Fruit fly (Drosophila melanogaster) whole organism, embryonic: ENCODE data around the gene CG33267.
A peak's percentile ranks its signal among the peaks of the same experiment; 100 is the strongest.

Experiments used
- Aef1 ChIP-seq: fragments of 200-800 bp; sonication (Bioruptor generic); IDR thresholded peaks from 3 replicates; pipeline ENCODE4 v1.3.6; 2022; ENCODE audit warnings: missing biosample characterization, missing genetic modification characterization
- Awh ChIP-seq: fragments of 200-800 bp; sonication (Bioruptor generic); IDR thresholded peaks from 2 replicates; pipeline ENCODE4, ENCODE4 v1.3.6; 2022; ENCODE audit warnings: missing biosample characterization, missing genetic modification characterization
- B-H2 ChIP-seq: fragments of 200-800 bp; sonication (Bioruptor generic); optimal IDR thresholded peaks from 2 replicates; lab custom pipeline; 2018; ENCODE audit warnings: missing biosample characterization, mild to moderate bottlenecking, missing genetic modification characterization
- CG11504 ChIP-seq: fragments of 200-800 bp; sonication (Bioruptor generic); optimal IDR thresholded peaks from 3 replicates; lab custom pipeline; 2019; ENCODE audit warnings: missing biosample characterization, mild to moderate bottlenecking, missing genetic modification characterization, moderate library complexity
- CG11695 ChIP-seq: fragments of 200-800 bp; sonication (Bioruptor generic); IDR thresholded peaks from 3 replicates; pipeline ENCODE4 v1.3.6; 2022; ENCODE audit warnings: missing biosample characterization, missing genetic modification characterization
- CG12744 ChIP-seq: fragments of 200-800 bp; sonication (Bioruptor generic); optimal IDR thresholded peaks from 2 replicates; lab custom pipeline; 2016; ENCODE audit warnings: missing biosample characterization, missing genetic modification characterization
- CG13287 ChIP-seq: fragments of 200-800 bp; sonication (Bioruptor generic); IDR thresholded peaks from 2 replicates; pipeline ENCODE4 v1.3.6; 2022; ENCODE audit warnings: missing biosample characterization, missing genetic modification characterization; ENCODE audit not compliant: partially characterized antibody
- CG13775 ChIP-seq: fragments of 200-800 bp; sonication (Bioruptor generic); optimal IDR thresholded peaks from 3 replicates; lab custom pipeline; 2017; ENCODE audit warnings: missing biosample characterization, mild to moderate bottlenecking, missing genetic modification characterization
- CG15696 ChIP-seq: fragments of 200-800 bp; sonication (Bioruptor generic); optimal IDR thresholded peaks from 2 replicates; lab custom pipeline; 2019; ENCODE audit warnings: missing biosample characterization, mild to moderate bottlenecking, missing genetic modification characterization, moderate library complexity
- CG16815 ChIP-seq: fragments of 200-800 bp; sonication (Bioruptor generic); optimal IDR thresholded peaks from 3 replicates; lab custom pipeline; 2017; ENCODE audit warnings: missing biosample characterization, mild to moderate bottlenecking, missing genetic modification characterization
- CG17328 ChIP-seq: fragments of 200-800 bp; sonication (Bioruptor generic); IDR thresholded peaks from 2 replicates; pipeline ENCODE4 v1.3.6; 2022; ENCODE audit warnings: missing biosample characterization, missing genetic modification characterization
- CG17912 ChIP-seq: fragments of 200-800 bp; sonication (Bioruptor generic); optimal IDR thresholded peaks from 2 replicates; lab custom pipeline; 2018; ENCODE audit warnings: missing biosample characterization, mild to moderate bottlenecking, missing genetic modification characterization
- CG30020 ChIP-seq: fragments of 200-800 bp; optimal IDR thresholded peaks from 2 replicates; lab custom pipeline; 2019; ENCODE audit warnings: missing biosample characterization, mild to moderate bottlenecking, missing genetic modification characterization, moderate library complexity
- CG3065 ChIP-seq: fragments of 200-800 bp; sonication (Bioruptor generic); optimal IDR thresholded peaks from 2 replicates; lab custom pipeline; 2016; ENCODE audit warnings: missing biosample characterization, missing genetic modification characterization
- CG31365 ChIP-seq: fragments of 200-800 bp; sonication (Bioruptor generic); optimal IDR thresholded peaks from 2 replicates; lab custom pipeline; 2018; ENCODE audit warnings: missing biosample characterization, mild to moderate bottlenecking, missing genetic modification characterization
- CG32532 ChIP-seq: fragments of 200-800 bp; sonication (Bioruptor generic); IDR thresholded peaks from 2 replicates; pipeline ENCODE4 v1.3.6; 2022; ENCODE audit warnings: missing biosample characterization, missing genetic modification characterization
- CG4404 ChIP-seq: fragments of 200-800 bp; sonication (Bioruptor generic); IDR thresholded peaks from 2 replicates; pipeline ENCODE4 v1.3.6; 2022; ENCODE audit warnings: missing biosample characterization, missing genetic modification characterization
- CG9215 ChIP-seq: fragments of 200-800 bp; sonication (Bioruptor generic); IDR thresholded peaks from 2 replicates; pipeline ENCODE4 v1.3.6; 2022; ENCODE audit warnings: missing biosample characterization, missing genetic modification characterization
- CG9437 ChIP-seq: fragments of 200-800 bp; sonication (Bioruptor generic); optimal IDR thresholded peaks from 2 replicates; lab custom pipeline; 2018; ENCODE audit warnings: missing biosample characterization, mild to moderate bottlenecking, missing genetic modification characterization
- CTCF ChIP-seq: fragments of 200-800 bp; sonication (Bioruptor generic); optimal IDR thresholded peaks from 2 replicates; lab custom pipeline; 2017; ENCODE audit warnings: missing biosample characterization, mild to moderate bottlenecking, missing genetic modification characterization, moderate library complexity
- CrebB ChIP-seq: fragments of 200-800 bp; sonication (Bioruptor generic); optimal IDR thresholded peaks from 3 replicates; lab custom pipeline; 2018; ENCODE audit warnings: missing biosample characterization, mild to moderate bottlenecking, missing genetic modification characterization
- Dad ChIP-seq: fragments of 200-800 bp; sonication (Bioruptor generic); optimal IDR thresholded peaks from 3 replicates; lab custom pipeline; 2016; ENCODE audit warnings: missing biosample characterization, missing genetic modification characterization
- Gug ChIP-seq: fragments of 200-800 bp; sonication (Bioruptor generic); IDR thresholded peaks from 4 replicates; pipeline ENCODE4 v1.3.6; 2022; ENCODE audit warnings: missing biosample characterization, missing genetic modification characterization
- H2.0 ChIP-seq: fragments of 200-800 bp; sonication (Bioruptor generic); IDR thresholded peaks from 2 replicates; pipeline ENCODE4 v1.3.6; 2022; ENCODE audit warnings: missing biosample characterization, missing genetic modification characterization
- Hand ChIP-seq: fragments of 200-800 bp; sonication (Bioruptor generic); optimal IDR thresholded peaks from 2 replicates; lab custom pipeline; 2017; ENCODE audit warnings: mild to moderate bottlenecking, missing biosample characterization, missing genetic modification reagents, missing genetic modification characterization
- Hey ChIP-seq: fragments of 200-800 bp; sonication (Bioruptor generic); optimal IDR thresholded peaks from 3 replicates; lab custom pipeline; 2018; ENCODE audit warnings: missing biosample characterization, mild to moderate bottlenecking, missing genetic modification characterization
- Hmx ChIP-seq: fragments of 200-800 bp; sonication (Bioruptor generic); optimal IDR thresholded peaks from 2 replicates; lab custom pipeline; 2016; ENCODE audit warnings: missing biosample characterization, missing genetic modification characterization
- Lhr ChIP-seq: fragments of 200-800 bp; sonication (Bioruptor generic); optimal IDR thresholded peaks from 3 replicates; lab custom pipeline; 2017; ENCODE audit warnings: mild to moderate bottlenecking, missing biosample characterization, missing genetic modification reagents, missing genetic modification characterization
- Mrtf ChIP-seq: fragments of 200-800 bp; sonication (Bioruptor generic); IDR thresholded peaks from 3 replicates; pipeline ENCODE4 v1.3.6; 2022; ENCODE audit warnings: missing biosample characterization, missing genetic modification characterization
- Nf-YB ChIP-seq: fragments of 200-800 bp; sonication (Bioruptor generic); optimal IDR thresholded peaks from 3 replicates; lab custom pipeline; 2019; ENCODE audit warnings: missing biosample characterization, mild to moderate bottlenecking, missing genetic modification characterization, moderate library complexity
- Spps ChIP-seq: fragments of 200-800 bp; sonication (Bioruptor generic); optimal IDR thresholded peaks from 2 replicates; lab custom pipeline; 2018; ENCODE audit warnings: missing biosample characterization, mild to moderate bottlenecking, missing genetic modification characterization
- ap ChIP-seq: fragments of 200-800 bp; sonication (Bioruptor generic); IDR thresholded peaks from 2 replicates; pipeline ENCODE4 v1.3.6; 2022; ENCODE audit warnings: missing biosample characterization, missing genetic modification characterization
- az2 ChIP-seq: fragments of 200-800 bp; sonication (Bioruptor generic); optimal IDR thresholded peaks from 3 replicates; lab custom pipeline; 2016; ENCODE audit warnings: missing biosample characterization, missing genetic modification characterization
- dmrt11E ChIP-seq: fragments of 200-800 bp; sonication (Bioruptor generic); optimal IDR thresholded peaks from 3 replicates; lab custom pipeline; 2018; ENCODE audit warnings: missing biosample characterization, mild to moderate bottlenecking, missing genetic modification characterization, moderate library complexity
- esg ChIP-seq: fragments of 200-800 bp; sonication (Bioruptor generic); conservative IDR thresholded peaks from 2 replicates; pipeline ENCODE4 v1.3.6; 2022; ENCODE audit warnings: missing biosample characterization, missing genetic modification characterization
- grau ChIP-seq: fragments of 200-800 bp; optimal IDR thresholded peaks from 3 replicates; lab custom pipeline; 2019; ENCODE audit warnings: missing biosample characterization, mild to moderate bottlenecking, missing genetic modification characterization, moderate library complexity
- gt ChIP-seq: fragments of 200-800 bp; sonication (Bioruptor generic); IDR thresholded peaks from 2 replicates; pipeline ENCODE4 v1.3.6; 2022; ENCODE audit warnings: missing biosample characterization, missing genetic modification characterization
- ind ChIP-seq: fragments of 200-800 bp; sonication (Bioruptor generic); optimal IDR thresholded peaks from 3 replicates; lab custom pipeline; 2016; ENCODE audit warnings: missing biosample characterization, missing genetic modification characterization
- knrl ChIP-seq: fragments of 200-800 bp; sonication (Bioruptor generic); IDR thresholded peaks from 3 replicates; pipeline ENCODE4 v1.3.6; 2022; ENCODE audit warnings: missing biosample characterization, missing genetic modification characterization; ENCODE audit not compliant: partially characterized antibody
- pfk ChIP-seq: fragments of 200-800 bp; sonication (Bioruptor generic); optimal IDR thresholded peaks from 2 replicates; lab custom pipeline; 2018; ENCODE audit warnings: missing biosample characterization, mild to moderate bottlenecking, missing genetic modification characterization, moderate library complexity
- pum ChIP-seq: fragments of 200-800 bp; sonication (Bioruptor generic); optimal IDR thresholded peaks from 2 replicates; lab custom pipeline; 2016; ENCODE audit warnings: missing biosample characterization, missing genetic modification characterization
- shn ChIP-seq: fragments of 200-800 bp; sonication (Bioruptor generic); optimal IDR thresholded peaks from 3 replicates; lab custom pipeline; 2016; ENCODE audit warnings: missing biosample characterization, missing genetic modification characterization
- slp2 ChIP-seq: fragments of 200-800 bp; sonication (Bioruptor generic); optimal IDR thresholded peaks from 2 replicates; lab custom pipeline; 2016; ENCODE audit warnings: missing biosample characterization, missing genetic modification characterization
- sqz ChIP-seq: fragments of 200-800 bp; sonication (Bioruptor generic); optimal IDR thresholded peaks from 3 replicates; lab custom pipeline; 2018; ENCODE audit warnings: missing biosample characterization, mild to moderate bottlenecking, missing genetic modification characterization
- tap ChIP-seq: fragments of 200-800 bp; optimal IDR thresholded peaks from 3 replicates; lab custom pipeline; 2019; ENCODE audit warnings: missing biosample characterization, mild to moderate bottlenecking, missing genetic modification characterization, moderate library complexity
- tin ChIP-seq: fragments of 200-800 bp; sonication (Bioruptor generic); optimal IDR thresholded peaks from 3 replicates; lab custom pipeline; 2016; ENCODE audit warnings: missing biosample characterization, missing genetic modification characterization
- tio ChIP-seq: fragments of 200-800 bp; sonication (Bioruptor generic); optimal IDR thresholded peaks from 2 replicates; lab custom pipeline; 2017; ENCODE audit warnings: missing biosample characterization, missing genetic modification characterization, inconsistent platforms
- toy ChIP-seq: fragments of 200-800 bp; sonication (Bioruptor generic); IDR thresholded peaks from 2 replicates; pipeline ENCODE4 v1.3.6; 2022; ENCODE audit warnings: missing biosample characterization, missing genetic modification characterization
- vnd ChIP-seq: fragments of 200-800 bp; sonication (Bioruptor generic); IDR thresholded peaks from 3 replicates; pipeline ENCODE4 v1.3.6; 2022; ENCODE audit warnings: missing biosample characterization, missing genetic modification characterization; ENCODE audit not compliant: partially characterized antibody
- zen ChIP-seq: fragments of 200-800 bp; sonication (Bioruptor generic); optimal IDR thresholded peaks from 3 replicates; lab custom pipeline; 2018; ENCODE audit warnings: missing biosample characterization, mild to moderate bottlenecking, missing genetic modification characterization, moderate library complexity

CG33267 gene

dm6 chr3L:11561946-11562760 lies 2.1 kb upstream of the CG33267 start, which contains the start of the genes CG7394 and Mob2 (continued):
- TF ChIP-seq CG17912 (GFP tag; lab: Kevin White, UChicago) = peak; percentile 52
- peak; percentile 70 for TF ChIP-seq pum (GFP tag; lab: Kevin White, UChicago)
- TF ChIP-seq CG31365 = peak; percentile 57
- TF ChIP-seq Hmx (GFP tag; lab: Kevin White, UChicago) = peak; percentile 82
- peak; percentile 80 for TF ChIP-seq CG16815
- peak; percentile 90 for TF ChIP-seq Aef1 (GFP tag; lab: Robert Waterston, UW)
- TF ChIP-seq CG30020 (tag; lab: Kevin White, UChicago) = peak; percentile 73
- TF ChIP-seq zen (tag; lab: Kevin White, UChicago) = peak; percentile 79
- peak; percentile 91 for TF ChIP-seq tap (tag; lab: Kevin White, UChicago)
- peak; percentile 87 for TF ChIP-seq tio
- TF ChIP-seq CG13287 (GFP tag; lab: Robert Waterston, UW) = peak; percentile 92
- TF ChIP-seq CG17328 = peak; percentile 92
- TF ChIP-seq CG32532 (GFP tag; lab: Robert Waterston, UW) = peak; percentile 94
- TF ChIP-seq toy (GFP tag; lab: Robert Waterston, UW) = peak; percentile 87
- TF ChIP-seq CG4404 (GFP tag; lab: Robert Waterston, UW) = peak; percentile 79
- peak; percentile 88 for TF ChIP-seq ap
- peak; percentile 78 for TF ChIP-seq Mrtf (GFP tag; lab: Robert Waterston, UW)
- TF ChIP-seq vnd (GFP tag; lab: Robert Waterston, UW) = peak; percentile 86
- TF ChIP-seq CG11504 (tag; lab: Kevin White, UChicago) = peak; percentile 89
- TF ChIP-seq gt (GFP tag; lab: Robert Waterston, UW) = peak; percentile 45
- TF ChIP-seq az2 (GFP tag; lab: Kevin White, UChicago) = peak; percentile 92
- TF ChIP-seq CG9215 (GFP tag; lab: Robert Waterston, UW) = peak; percentile 86
- peak; percentile 94 for TF ChIP-seq CG13775 (GFP tag; lab: Kevin White, UChicago)
- TF ChIP-seq knrl (GFP tag; lab: Robert Waterston, UW) = peak; percentile 81
- TF ChIP-seq Gug (GFP tag; lab: Robert Waterston, UW) = peak; percentile 87; the same call in 3 of the 4 replicates
- TF ChIP-seq Lhr (GFP tag; lab: Kevin White, UChicago) = peak; percentile 72
- peak; percentile 83 for TF ChIP-seq dmrt11E (tag; lab: Kevin White, UChicago)
- peak; percentile 67 for TF ChIP-seq Hey
- TF ChIP-seq slp2 (GFP tag; lab: Kevin White, UChicago) = peak; percentile 79
- TF ChIP-seq CG3065 = peak; percentile 75
- TF ChIP-seq shn (GFP tag; lab: Kevin White, UChicago) = peak; percentile 59
- TF ChIP-seq Awh = peak; percentile 83
- peak; percentile 90 for TF ChIP-seq ind (GFP tag; lab: Kevin White, UChicago)
- TF ChIP-seq grau (tag; lab: Kevin White, UChicago) = peak; percentile 90
- TF ChIP-seq CG9437 (GFP tag; lab: Kevin White, UChicago) = peak; percentile 70
- peak; percentile 80 for TF ChIP-seq esg (GFP tag; lab: Robert Waterston, UW)
- peak; percentile 4 for TF ChIP-seq CTCF (GFP tag; lab: Kevin White, UChicago)
- peak; percentile 94 for TF ChIP-seq tin
- TF ChIP-seq sqz (GFP tag; lab: Kevin White, UChicago) = peak; percentile 44
- peak; percentile 91 for TF ChIP-seq CG11695 (GFP tag; lab: Robert Waterston, UW)
- peak; percentile 84 for TF ChIP-seq CG15696 (tag; lab: Kevin White, UChicago)
- peak; percentile 73 for TF ChIP-seq Nf-YB (GFP tag; lab: Kevin White, UChicago)
- peak; percentile 73 for TF ChIP-seq Dad (GFP tag; lab: Kevin White, UChicago)
- TF ChIP-seq B-H2 (GFP tag; lab: Kevin White, UChicago) = peak; percentile 86
- peak; percentile 47 for TF ChIP-seq Hand (GFP tag; lab: Kevin White, UChicago)
- TF ChIP-seq H2.0 (GFP tag; lab: Robert Waterston, UW) = peak; percentile 92
- TF ChIP-seq CrebB (tag; lab: Kevin White, UChicago) = peak; percentile 83
- peak; percentile 7 for TF ChIP-seq pfk (GFP tag; lab: Kevin White, UChicago)
- TF ChIP-seq Spps (tag; lab: Kevin White, UChicago) = peak; percentile 37
- TF ChIP-seq CG12744 (GFP tag; lab: Kevin White, UChicago) = peak; percentile 84
